Worm (Caenorhabditis elegans): ENCODE data around the gene ife-1.

- TF ChIP-seq him-1 (tag; optimal IDR thresholded peaks at IDR 0.05) = no peak
- no peak for TF ChIP-seq ZK185.1 (tag; optimal IDR thresholded peaks at IDR 0.05; ENCODE audit: poor library complexity, severe bottlenecking)
- TF ChIP-seq bed-1 (GFP tag; IDR thresholded peaks at IDR 0.05) = no peak
- no peak for TF ChIP-seq rcor-1 (GFP tag; IDR thresholded peaks at IDR 0.05)
- no peak for TF ChIP-seq snpc-4 (GFP tag; optimal IDR thresholded peaks at IDR 0.05)
- no peak for TF ChIP-seq snpc-4 (tag; optimal IDR thresholded peaks at IDR 0.05)
- no peak for TF ChIP-seq tbx-9 (tag; optimal IDR thresholded peaks at IDR 0.05; ENCODE audit: borderline replicate concordance)
- TF ChIP-seq ztf-22 (GFP tag; optimal IDR thresholded peaks at IDR 0.05) = no peak
- no peak for TF ChIP-seq ztf-6 (GFP tag; IDR thresholded peaks at IDR 0.05)
- TF ChIP-seq B0019.2 (GFP tag; conservative IDR thresholded peaks at IDR 0.05) = no peak
These were observed 1.0 kb upstream of the ife-1 start, which contains the start of gene dro-1 for ce11 chrIII:13342079-13342734.
